Worm (Caenorhabditis elegans): ENCODE results near the gene dhs-6.

The dhs-6 gene

DNA sequence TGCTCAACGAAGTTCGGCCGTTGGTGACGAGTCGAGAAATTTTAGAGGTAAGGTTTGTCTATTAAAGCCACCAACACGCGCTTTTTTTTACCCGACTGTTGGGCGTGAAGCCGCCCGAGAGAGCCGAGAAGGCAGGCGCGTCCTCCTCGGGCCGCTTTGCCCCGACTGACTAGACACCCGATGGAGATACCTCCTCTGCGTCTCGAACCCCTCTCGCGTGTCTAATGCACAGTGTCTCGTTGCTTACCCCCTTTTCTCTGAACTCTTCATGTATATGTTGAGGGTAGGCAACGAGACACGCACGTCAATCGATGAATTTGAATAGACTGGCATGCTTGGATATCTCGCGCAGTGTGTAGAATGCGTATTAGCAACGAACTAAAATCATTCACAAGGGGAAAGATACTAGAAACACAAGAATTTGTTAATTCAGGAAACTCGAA lies 42.6 kb upstream of the dhs-6 start (continued):
- TF ChIP-seq repo-1 (tag; optimal IDR thresholded peaks at IDR 0.05) (peak; percentile 97), hmg-1.2 (GFP tag; IDR thresholded peaks at IDR 0.05) (peak; percentile 93), lsy-27 (tag; optimal IDR thresholded peaks at IDR 0.05; ENCODE audit: borderline replicate concordance, insufficient read depth) (peak; percentile 90), madf-10 (tag; optimal IDR thresholded peaks at IDR 0.05) (peak; percentile 85), Y56A3A.18 (GFP tag; IDR thresholded peaks at IDR 0.05) (peak; percentile 93), Y53F4B.3 (GFP tag; IDR thresholded peaks at IDR 0.05) (peak; percentile 31; the same call in 1 of the 2 replicates), ccch-3 (GFP tag; optimal IDR thresholded peaks at IDR 0.05) (no peak), nhr-179 (tag; optimal IDR thresholded peaks at IDR 0.05) (peak; percentile 12), cebp-2 (GFP tag; IDR thresholded peaks at IDR 0.05) (peak; percentile 100), F55B11.4 (tag; optimal IDR thresholded peaks at IDR 0.05; ENCODE audit: borderline replicate concordance, insufficient read depth) (no peak), fkh-3 (tag; optimal IDR thresholded peaks at IDR 0.05) (peak; percentile 99), akir-1 (GFP tag; optimal IDR thresholded peaks at IDR 0.05) (peak; percentile 78), snpc-1.1 (tag; optimal IDR thresholded peaks at IDR 0.05; ENCODE audit: insufficient read depth) (no peak), attf-5 (GFP tag; optimal IDR thresholded peaks at IDR 0.05) (peak; percentile 85), hrde-1 (tag; optimal IDR thresholded peaks at IDR 0.05; ENCODE audit: borderline replicate concordance) (peak; percentile 94), efl-1 (GFP tag; optimal IDR thresholded peaks at IDR 0.05) (no peak), F22D6.2 (tag; optimal IDR thresholded peaks at IDR 0.05) (peak; percentile 16), ekl-4 (GFP tag; IDR thresholded peaks at IDR 0.05) (peak; percentile 98), dpff-1 (tag; optimal IDR thresholded peaks at IDR 0.05) (peak; percentile 99), B0035.1 (tag; optimal IDR thresholded peaks at IDR 0.05) (peak; percentile 91), nhr-90 (tag; optimal IDR thresholded peaks at IDR 0.05) (peak; percentile 87), attf-6 (GFP tag; IDR thresholded peaks at IDR 0.05) (peak; percentile 92), ztf-18 (tag; optimal IDR thresholded peaks at IDR 0.05) (peak; percentile 28), tbx-9 (tag; optimal IDR thresholded peaks at IDR 0.05; ENCODE audit: borderline replicate concordance) (peak; percentile 99), tlf-1 (GFP tag; optimal IDR thresholded peaks at IDR 0.05) (peak; percentile 93), ztf-22 (GFP tag; optimal IDR thresholded peaks at IDR 0.05) (peak; percentile 55), somi-1 (GFP tag; optimal IDR thresholded peaks at IDR 0.05) (peak; percentile 90), madf-3 (GFP tag; IDR thresholded peaks at IDR 0.05) (peak; percentile 97), ceh-58 (GFP tag; IDR thresholded peaks at IDR 0.05) (peak; percentile 97), C17E4.6 (GFP tag; IDR thresholded peaks at IDR 0.05) (peak; percentile 95), rec-8 (tag; optimal IDR thresholded peaks at IDR 0.05) (peak; percentile 36 to 42), K11D2.4 (GFP tag; IDR thresholded peaks at IDR 0.05) (peak; percentile 94), T07F8.4 (tag; optimal IDR thresholded peaks at IDR 0.05) (no peak), F39B2.1 (GFP tag; IDR thresholded peaks at IDR 0.05) (peak; percentile 90), mes-4 (tag; optimal IDR thresholded peaks at IDR 0.05) (peak; percentile 36), hmg-20 (GFP tag; IDR thresholded peaks at IDR 0.05) (peak; percentile 91), him-1 (tag; optimal IDR thresholded peaks at IDR 0.05) (peak; percentile 43), F10E7.11 (tag; optimal IDR thresholded peaks at IDR 0.05) (peak; percentile 100), ZK185.1 (tag; optimal IDR thresholded peaks at IDR 0.05; ENCODE audit: poor library complexity, severe bottlenecking) (peak; percentile 74), F23B12.7 (tag; optimal IDR thresholded peaks at IDR 0.05; ENCODE audit: insufficient read depth) (no peak), egl-18 (GFP tag; IDR thresholded peaks at IDR 0.05) (peak; percentile 93), F57C9.4 (tag; optimal IDR thresholded peaks at IDR 0.05) (peak; percentile 98), unc-62 (GFP tag; optimal IDR thresholded peaks at IDR 0.05) (peak; percentile 48), sdz-38 (tag; optimal IDR thresholded peaks at IDR 0.05) (no peak), F33H1.4 (GFP tag; IDR thresholded peaks at IDR 0.05) (no peak; the same call in 1 of the 2 replicates), ztf-25 (GFP tag; IDR thresholded peaks at IDR 0.05) (peak; percentile 95; the same call in 1 of the 2 replicates), mel-28 (tag; optimal IDR thresholded peaks at IDR 0.05; ENCODE audit: borderline replicate concordance) (peak; percentile 92)
